Fruit fly (Drosophila melanogaster) whole organism, embryonic: ENCODE measurements around the gene CG13603.

Source experiments
- Adf1 ChIP-seq: fragments of 200-800 bp; sonication (Bioruptor generic); IDR thresholded peaks from 2 replicates; pipeline ENCODE4 v1.3.6; 2022; ENCODE audit warnings: missing biosample characterization, missing genetic modification characterization
- Atf6 ChIP-seq: fragments of 200-800 bp; sonication (Bioruptor generic); IDR thresholded peaks from 2 replicates; pipeline ENCODE4 v1.3.6; 2022; ENCODE audit warnings: missing biosample characterization, missing genetic modification characterization
- BtbVII ChIP-seq: fragments of 200-800 bp; sonication (Bioruptor generic); optimal IDR thresholded peaks from 3 replicates; lab custom pipeline; 2017; ENCODE audit warnings: missing biosample characterization, mild to moderate bottlenecking, missing genetic modification characterization
- CG10321 ChIP-seq: fragments of 200-800 bp; sonication (Bioruptor generic); IDR thresholded peaks from 2 replicates; pipeline ENCODE4 v1.3.6; 2022; ENCODE audit warnings: missing biosample characterization, missing genetic modification characterization
- CG11398 ChIP-seq: fragments of 200-800 bp; sonication (Bioruptor generic); optimal IDR thresholded peaks from 2 replicates; lab custom pipeline; 2016; ENCODE audit warnings: missing biosample characterization, missing genetic modification characterization
- CG12391 ChIP-seq: fragments of 200-800 bp; sonication (Bioruptor generic); optimal IDR thresholded peaks from 3 replicates; lab custom pipeline; 2018; ENCODE audit warnings: missing biosample characterization, mild to moderate bottlenecking, missing genetic modification characterization, moderate library complexity
- CG15479 ChIP-seq: fragments of 200-800 bp; sonication (Bioruptor generic); optimal IDR thresholded peaks from 3 replicates; lab custom pipeline; 2019; ENCODE audit warnings: missing biosample characterization, mild to moderate bottlenecking, missing genetic modification characterization, moderate library complexity
- CG16779 ChIP-seq: fragments of 200-800 bp; sonication (Bioruptor generic); IDR thresholded peaks from 2 replicates; pipeline ENCODE4 v1.3.6; 2022; ENCODE audit warnings: missing biosample characterization, missing genetic modification characterization
- CG2116 ChIP-seq: fragments of 200-800 bp; sonication (Bioruptor generic); optimal IDR thresholded peaks from 3 replicates; lab custom pipeline; 2018; ENCODE audit warnings: missing biosample characterization, mild to moderate bottlenecking, missing genetic modification characterization
- CG2199 ChIP-seq: fragments of 200-800 bp; sonication (Bioruptor generic); IDR thresholded peaks from 3 replicates; pipeline ENCODE4 v1.3.6; 2022; ENCODE audit warnings: missing biosample characterization, missing genetic modification characterization
- CG2678 ChIP-seq: fragments of 200-800 bp; sonication (Bioruptor generic); optimal IDR thresholded peaks from 3 replicates; lab custom pipeline; 2019; ENCODE audit warnings: missing biosample characterization, mild to moderate bottlenecking, missing genetic modification characterization, moderate library complexity
- CG2889 ChIP-seq: fragments of 200-800 bp; sonication (Bioruptor generic); IDR thresholded peaks from 3 replicates; pipeline ENCODE4 v1.3.6; 2022; ENCODE audit warnings: missing biosample characterization, missing genetic modification characterization
- CG33213 ChIP-seq: fragments of 200-800 bp; sonication (Bioruptor generic); optimal IDR thresholded peaks from 3 replicates; lab custom pipeline; 2016; ENCODE audit warnings: missing biosample characterization, missing genetic modification characterization
- CG34376 ChIP-seq: fragments of 200-800 bp; sonication (Bioruptor generic); optimal IDR thresholded peaks from 2 replicates; lab custom pipeline; 2018; ENCODE audit warnings: missing biosample characterization, mild to moderate bottlenecking, missing genetic modification characterization
- CG6791 ChIP-seq: fragments of 200-800 bp; sonication (Bioruptor generic); IDR thresholded peaks from 3 replicates; pipeline ENCODE4 v1.3.6; 2022; ENCODE audit warnings: missing biosample characterization, missing genetic modification characterization; ENCODE audit not compliant: partially characterized antibody
- CG6813 ChIP-seq: fragments of 200-800 bp; sonication (Bioruptor generic); optimal IDR thresholded peaks from 2 replicates; lab custom pipeline; 2017; ENCODE audit warnings: missing biosample characterization, missing genetic modification characterization, mild to moderate bottlenecking, moderate library complexity, missing genetic modification reagents
- CG6854 ChIP-seq: fragments of 200-800 bp; sonication (Bioruptor generic); optimal IDR thresholded peaks from 3 replicates; lab custom pipeline; 2017; ENCODE audit warnings: missing biosample characterization, mild to moderate bottlenecking, missing genetic modification characterization
- CG7839 ChIP-seq: fragments of 200-800 bp; sonication (Bioruptor generic); optimal IDR thresholded peaks from 3 replicates; lab custom pipeline; 2018; ENCODE audit warnings: missing biosample characterization, mild to moderate bottlenecking, missing genetic modification characterization, moderate library complexity
- CG8478 ChIP-seq: fragments of >200 bp; optimal IDR thresholded peaks from 2 replicates; lab custom pipeline; 2018
- CG8765 ChIP-seq: fragments of 200-800 bp; sonication (Bioruptor generic); IDR thresholded peaks from 2 replicates; pipeline ENCODE4 v1.3.6; 2022; ENCODE audit warnings: missing biosample characterization, missing genetic modification characterization
- CG8944 ChIP-seq: fragments of 200-800 bp; sonication (Bioruptor generic); optimal IDR thresholded peaks from 3 replicates; lab custom pipeline; 2016; ENCODE audit warnings: missing biosample characterization, missing genetic modification characterization
- CG9817 ChIP-seq: fragments of 200-800 bp; sonication (Bioruptor generic); optimal IDR thresholded peaks from 2 replicates; lab custom pipeline; 2018; ENCODE audit warnings: missing biosample characterization, mild to moderate bottlenecking, missing genetic modification characterization, moderate library complexity
- D ChIP-seq, 2 experiments: fragments of 200-800 bp in 1 of 2; fragments of >200 bp in 1 of 2; sonication (Bioruptor generic) in 1 of 2; optimal IDR thresholded peaks; 2 replicates in 1 of 2; 3 replicates in 1 of 2; lab custom pipeline; 2017; ENCODE audit warnings: mild to moderate bottlenecking in 1 of 2, missing biosample characterization in 1 of 2, missing genetic modification characterization in 1 of 2, missing genetic modification reagents in 1 of 2
- GATAe ChIP-seq: fragments of 200-800 bp; sonication (Bioruptor generic); conservative IDR thresholded peaks from 2 replicates; pipeline ENCODE4 v1.3.6; 2022; ENCODE audit warnings: missing biosample characterization, missing genetic modification characterization
- Gug ChIP-seq: fragments of 200-800 bp; sonication (Bioruptor generic); IDR thresholded peaks from 4 replicates; pipeline ENCODE4 v1.3.6; 2022; ENCODE audit warnings: missing biosample characterization, missing genetic modification characterization
- Meics ChIP-seq: fragments of 200-800 bp; sonication (Bioruptor generic); optimal IDR thresholded peaks from 2 replicates; lab custom pipeline; 2017; ENCODE audit warnings: missing biosample characterization, mild to moderate bottlenecking, missing genetic modification characterization
- Pdp1 ChIP-seq, 2 experiments: fragments of 200-800 bp; sonication (Bioruptor generic); optimal IDR thresholded peaks; 3 replicates each; lab custom pipeline; 2016; ENCODE audit warnings: missing biosample characterization in 2 of 2, missing genetic modification characterization in 2 of 2, mild to moderate bottlenecking in 1 of 2, moderate library complexity in 1 of 2
- Sry-β ChIP-seq: fragments of 200-800 bp; sonication (Bioruptor generic); optimal IDR thresholded peaks from 2 replicates; lab custom pipeline; 2018; ENCODE audit warnings: missing biosample characterization, mild to moderate bottlenecking, missing genetic modification characterization, moderate library complexity
- Stat92E ChIP-seq, 3 experiments: fragments of >200 bp in 2 of 3; fragments of 200-800 bp in 1 of 3; sonication (Bioruptor generic) in 1 of 3; optimal IDR thresholded peaks; 2 replicates each; lab custom pipeline; 2017 to 2019; ENCODE audit warnings: missing biosample characterization in 3 of 3, missing genetic modification characterization in 3 of 3, mild to moderate bottlenecking in 1 of 3, moderate library complexity in 1 of 3
- btn ChIP-seq: fragments of 200-800 bp; sonication (Bioruptor generic); optimal IDR thresholded peaks from 2 replicates; lab custom pipeline; 2016; ENCODE audit warnings: missing biosample characterization, missing genetic modification characterization
- chinmo ChIP-seq: fragments of 200-800 bp; sonication (Bioruptor generic); IDR thresholded peaks from 4 replicates; pipeline ENCODE4 v1.3.6; 2022; ENCODE audit warnings: missing biosample characterization, missing genetic modification characterization; ENCODE audit not compliant: partially characterized antibody
- chm ChIP-seq: fragments of 200-800 bp; sonication (Bioruptor generic); IDR thresholded peaks from 2 replicates; pipeline ENCODE4 v1.3.6; 2022; ENCODE audit warnings: missing biosample characterization, missing genetic modification characterization
- ci ChIP-seq: fragments of 200-800 bp; sonication (Bioruptor generic); IDR thresholded peaks from 3 replicates; pipeline ENCODE4 v1.3.6; 2022; ENCODE audit warnings: missing biosample characterization, missing genetic modification characterization
- croc ChIP-seq: fragments of 200-800 bp; sonication (Bioruptor generic); conservative IDR thresholded peaks from 3 replicates; pipeline ENCODE4 v1.3.6; 2022; ENCODE audit warnings: missing biosample characterization, missing genetic modification characterization
- exex ChIP-seq: fragments of 200-800 bp; sonication (Bioruptor generic); optimal IDR thresholded peaks from 4 replicates; lab custom pipeline; 2018; ENCODE audit warnings: missing biosample characterization, mild to moderate bottlenecking, missing genetic modification characterization, moderate library complexity
- kay ChIP-seq: fragments of 200-800 bp; sonication (Bioruptor generic); optimal IDR thresholded peaks from 2 replicates; lab custom pipeline; 2016; ENCODE audit warnings: missing biosample characterization, missing genetic modification characterization
- mam ChIP-seq: fragments of 200-800 bp; sonication (Bioruptor generic); optimal IDR thresholded peaks from 3 replicates; lab custom pipeline; 2016; ENCODE audit warnings: missing biosample characterization, missing genetic modification characterization
- mirr ChIP-seq: fragments of 200-800 bp; sonication (Bioruptor generic); optimal IDR thresholded peaks from 3 replicates; lab custom pipeline; 2018; ENCODE audit warnings: missing biosample characterization, mild to moderate bottlenecking, missing genetic modification characterization
- scrt ChIP-seq: fragments of 200-800 bp; sonication (Bioruptor generic); optimal IDR thresholded peaks from 2 replicates; lab custom pipeline; 2018; ENCODE audit warnings: missing biosample characterization, mild to moderate bottlenecking, missing genetic modification characterization, moderate library complexity
- sqz ChIP-seq: fragments of 200-800 bp; sonication (Bioruptor generic); optimal IDR thresholded peaks from 3 replicates; lab custom pipeline; 2018; ENCODE audit warnings: missing biosample characterization, mild to moderate bottlenecking, missing genetic modification characterization
- sug ChIP-seq: fragments of 200-800 bp; optimal IDR thresholded peaks from 2 replicates; lab custom pipeline; 2019; ENCODE audit warnings: missing biosample characterization, mild to moderate bottlenecking, missing genetic modification characterization, moderate library complexity
- trem ChIP-seq: fragments of 200-800 bp; optimal IDR thresholded peaks from 3 replicates; lab custom pipeline; 2019; ENCODE audit warnings: missing biosample characterization, mild to moderate bottlenecking, missing genetic modification characterization, moderate library complexity
- wor ChIP-seq: fragments of 200-800 bp; sonication (Bioruptor generic); IDR thresholded peaks from 2 replicates; pipeline ENCODE4 v1.3.6; 2022; ENCODE audit warnings: missing biosample characterization, missing genetic modification characterization

Gene CG13603

DNA sequence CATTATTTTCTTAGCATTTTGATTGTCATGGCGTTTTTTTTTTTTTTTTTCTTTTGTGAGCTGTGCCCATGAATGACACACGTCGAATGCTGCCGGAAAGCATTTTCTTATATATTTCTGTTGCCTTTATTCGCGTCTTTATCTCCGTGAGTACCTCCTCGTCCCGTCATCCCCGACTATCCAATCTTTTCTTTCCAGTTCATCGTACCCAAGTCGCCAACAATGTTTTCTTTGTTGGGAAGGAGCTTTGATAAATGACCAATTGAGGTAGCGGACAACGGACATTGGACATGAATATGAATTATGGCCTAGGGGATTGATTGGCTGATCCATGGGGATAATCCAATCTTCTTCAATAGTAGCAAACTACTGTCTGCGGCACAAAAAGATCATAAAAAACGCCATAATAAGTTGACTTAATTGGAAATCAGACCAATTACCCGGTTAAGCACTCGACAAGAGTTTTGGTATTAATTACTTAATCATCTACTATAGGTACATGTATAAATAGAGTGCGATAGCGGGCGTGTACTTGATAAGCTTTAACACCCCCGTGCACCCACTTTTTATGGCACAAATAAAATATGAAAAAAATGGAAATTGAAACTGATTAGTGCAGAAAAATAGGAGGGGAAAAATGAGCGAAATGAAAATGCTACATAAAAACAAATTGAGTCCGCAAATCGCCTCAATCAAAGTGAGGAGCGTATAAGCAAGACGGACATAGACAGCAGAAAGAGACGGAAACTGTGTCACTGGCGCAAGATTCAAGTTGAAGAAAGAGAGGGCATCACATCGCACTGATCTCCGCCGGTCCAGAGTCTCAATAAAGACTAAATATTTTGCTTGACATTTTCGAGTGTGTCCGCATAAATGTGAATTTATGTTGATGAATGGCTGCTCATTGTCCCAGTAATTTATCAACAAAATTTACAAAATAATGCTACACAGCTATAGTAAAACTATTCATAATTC lies 29.9 kb upstream of the CG13603 start:
- no peak for TF ChIP-seq CG8478 (lab: Kevin White, UChicago)
- peak; percentile 89 for TF ChIP-seq exex
- TF ChIP-seq Meics (GFP tag; lab: Kevin White, UChicago), result no peak
- no peak for TF ChIP-seq CG6854 (GFP tag; lab: Kevin White, UChicago)
- TF ChIP-seq CG11398, result no peak
- no peak for TF ChIP-seq CG15479 (GFP tag; lab: Kevin White, UChicago)
- no peak for TF ChIP-seq CG2199 (GFP tag; lab: Robert Waterston, UW)
- peak; percentile 79 for TF ChIP-seq CG10321 (GFP tag; lab: Robert Waterston, UW)
- no peak for TF ChIP-seq btn
- no peak for TF ChIP-seq Adf1 (GFP tag; lab: Robert Waterston, UW)
- peak; percentile 3 for TF ChIP-seq mirr
- TF ChIP-seq CG2889, result 0 out of 3 replicates have a peak, but pooled peaks have one; percentile 11
- 0 out of 3 replicates have a peak, but pooled peaks have one; percentile 19 for TF ChIP-seq ci (GFP tag; lab: Robert Waterston, UW)
- TF ChIP-seq Gug (GFP tag; lab: Robert Waterston, UW), result no peak
- peak; percentile 28 for TF ChIP-seq BtbVII
- no peak for TF ChIP-seq croc (GFP tag; lab: Robert Waterston, UW)
- TF ChIP-seq D (optimal IDR thresholded peaks at IDR 0.05; lab: Kevin White, UChicago), result no peak
- no peak for TF ChIP-seq D (GFP tag; optimal IDR thresholded peaks at IDR 0.05; lab: Kevin White, UChicago)
- TF ChIP-seq CG2116, result no peak
- TF ChIP-seq GATAe (GFP tag; lab: Robert Waterston, UW), result peak; percentile 46
- TF ChIP-seq CG7839 (tag; lab: Kevin White, UChicago), result no peak
- no peak for TF ChIP-seq Sry-β (GFP tag; lab: Kevin White, UChicago)
- TF ChIP-seq mam (GFP tag; lab: Kevin White, UChicago), result no peak
- TF ChIP-seq CG12391 (tag; lab: Kevin White, UChicago), result no peak
- TF ChIP-seq kay (GFP tag; lab: Kevin White, UChicago), result no peak
- TF ChIP-seq CG2678 (tag; lab: Kevin White, UChicago), result peak; percentile 41
- peak; percentile 84 for TF ChIP-seq sug (tag; lab: Kevin White, UChicago)
- TF ChIP-seq CG6791, result no peak
- TF ChIP-seq scrt (GFP tag; lab: Kevin White, UChicago), result no peak
- 0 out of 4 replicates have a peak, but pooled peaks have one; percentile 73 for TF ChIP-seq chinmo (GFP tag; lab: Robert Waterston, UW)
- no peak for TF ChIP-seq wor (GFP tag; lab: Robert Waterston, UW)
- no peak for TF ChIP-seq trem
- TF ChIP-seq CG9817 (tag; lab: Kevin White, UChicago), result no peak
- no peak for TF ChIP-seq CG8765 (GFP tag; lab: Robert Waterston, UW)
- TF ChIP-seq Stat92E (GFP tag; optimal IDR thresholded peaks at IDR 0.05; lab: Kevin White, UChicago), result no peak
- no peak for TF ChIP-seq CG6813 (GFP tag; lab: Kevin White, UChicago)
- TF ChIP-seq sqz (GFP tag; lab: Kevin White, UChicago), result peak; percentile 10
- no peak for TF ChIP-seq CG16779 (GFP tag; lab: Robert Waterston, UW)
- peak in 1 of 2 experiments; percentile 12 for TF ChIP-seq Pdp1 (GFP tag; optimal IDR thresholded peaks at IDR 0.05; lab: Kevin White, UChicago)
- no peak for TF ChIP-seq CG33213 (GFP tag; lab: Kevin White, UChicago)
- TF ChIP-seq chm (GFP tag; lab: Robert Waterston, UW), result no peak
- TF ChIP-seq CG34376, result peak; percentile 44
- TF ChIP-seq Atf6 (GFP tag; lab: Robert Waterston, UW), result peak; percentile 21; the same call in 1 of the 2 replicates
- no peak for TF ChIP-seq CG8944 (GFP tag; lab: Kevin White, UChicago)
